Fruit fly (Drosophila melanogaster) Kc167 (cell line): Measurements from ENCODE around the gene pum.

Experiments used
- Myc ChIP-seq: fragments of >200 bp; optimal IDR thresholded peaks from 2 replicates; lab custom pipeline; 2017; ENCODE audit warnings: missing external identifiers
- Sin3A ChIP-seq: fragments of >200 bp; optimal IDR thresholded peaks from 2 replicates; lab custom pipeline; 2018; ENCODE audit warnings: missing external identifiers
- h ChIP-seq: fragments of >200 bp; optimal IDR thresholded peaks from 3 replicates; lab custom pipeline; 2018; ENCODE audit warnings: missing external identifiers
- insv ChIP-seq: fragments of >200 bp; optimal IDR thresholded peaks from 3 replicates; lab custom pipeline; 2018; ENCODE audit warnings: missing external identifiers
- psq ChIP-seq: fragments of >200 bp; optimal IDR thresholded peaks from 2 replicates; lab custom pipeline; 2017; ENCODE audit warnings: missing external identifiers
- ttk ChIP-seq: sonication (Bioruptor generic); optimal IDR thresholded peaks from 2 replicates; lab custom pipeline; 2017; ENCODE audit warnings: missing external identifiers

DNA sequence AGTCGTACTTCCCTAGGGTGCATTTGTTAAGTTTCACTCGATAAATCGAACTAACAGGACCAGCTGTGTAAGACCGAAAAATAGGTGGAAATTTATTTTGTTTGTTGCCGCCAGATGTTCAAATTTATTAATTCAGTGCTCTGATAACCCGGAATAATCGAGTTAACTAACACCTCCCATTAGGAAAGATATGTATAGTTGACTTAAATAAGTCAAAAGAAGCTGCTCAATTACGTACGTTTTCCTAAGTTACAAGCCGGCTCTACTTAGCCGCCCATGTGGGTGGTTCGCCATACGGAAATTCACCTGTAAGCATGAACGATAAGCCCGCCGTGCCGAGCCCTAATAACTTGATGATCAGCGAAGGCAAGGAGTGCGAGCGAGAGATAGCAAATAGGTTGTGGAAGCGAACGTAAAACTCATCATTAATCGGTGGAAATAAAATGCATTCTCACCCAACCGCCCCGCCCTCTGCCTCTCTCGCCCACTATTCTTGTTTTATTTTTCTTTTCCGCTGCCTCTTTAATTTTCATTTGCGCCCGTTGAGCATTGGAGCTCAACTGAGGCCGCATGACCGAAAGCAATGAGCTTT is 183.5 kb downstream of the pum start:
- TF ChIP-seq h: no peak
- TF ChIP-seq psq (lab: Kevin White, UChicago): no peak
- no peak for TF ChIP-seq Myc (lab: Kevin White, UChicago)
- no peak for TF ChIP-seq Sin3A
- TF ChIP-seq ttk (lab: Kevin White, UChicago): no peak
- TF ChIP-seq insv (lab: Kevin White, UChicago): no peak
